Worm (Caenorhabditis elegans) whole organism, early embryonic: ENCODE measurements around the gene F54H12.4.
"Not testable (repeated sequence)": the region's sequence is repeated elsewhere in the genome, so short reads cannot be mapped to it uniquely, and the experiment has no call there.

Experiments used
- B0310.2 ChIP-seq: sonication (generic microtip); optimal IDR thresholded peaks from 2 replicates; lab custom pipeline; 2016; ENCODE audit warnings: mild to moderate bottlenecking, missing genetic modification characterization, missing compliant biosample characterization
- ama-1 ChIP-seq: fragments of 150-350 bp; optimal IDR thresholded peaks from 2 replicates; lab custom pipeline; 2014
- ceh-13 ChIP-seq: fragments of 200-800 bp; sonication (Bioruptor generic); optimal IDR thresholded peaks from 2 replicates; lab custom pipeline; 2018; ENCODE audit warnings: mild to moderate bottlenecking, missing genetic modification characterization, missing compliant biosample characterization
- flt-1 ChIP-seq: fragments of 200-800 bp; sonication (Bioruptor generic); IDR thresholded peaks from 2 replicates; pipeline ENCODE4 v1.3.6; 2022; ENCODE audit warnings: missing genetic modification characterization, missing compliant biosample characterization
- hmg-4 ChIP-seq: fragments of 200-800 bp; sonication (Bioruptor generic); optimal IDR thresholded peaks from 2 replicates; lab custom pipeline; 2018; ENCODE audit warnings: mild to moderate bottlenecking, missing genetic modification characterization, missing compliant biosample characterization
- hnd-1 ChIP-seq: sonication (generic microtip); optimal IDR thresholded peaks from 2 replicates; lab custom pipeline; 2016; ENCODE audit warnings: missing genetic modification characterization, missing compliant biosample characterization
- sea-1 ChIP-seq: fragments of 200-800 bp; sonication (Bioruptor generic); conservative IDR thresholded peaks from 2 replicates; pipeline ENCODE4 v1.3.6; 2022; ENCODE audit warnings: missing genetic modification characterization, missing compliant biosample characterization
- tbx-11 ChIP-seq: fragments of 200-800 bp; sonication (Bioruptor generic); IDR thresholded peaks from 2 replicates; pipeline ENCODE4 v1.3.6; 2022; ENCODE audit warnings: missing genetic modification characterization, missing compliant biosample characterization
- tra-4 ChIP-seq: sonication (generic microtip); optimal IDR thresholded peaks from 2 replicates; lab custom pipeline; 2017; ENCODE audit warnings: missing genetic modification characterization, missing compliant biosample characterization

- not testable (repeated sequence) for TF ChIP-seq ama-1 (lab: Kevin White, UChicago); tbx-11 (GFP tag; lab: Robert Waterston, UW); tra-4 (tag; lab: Kevin White, UChicago); B0310.2 (tag; lab: Kevin White, UChicago); hmg-4 (GFP tag; lab: Kevin White, UChicago); hnd-1 (tag; lab: Kevin White, UChicago); flt-1; sea-1 (GFP tag; lab: Robert Waterston, UW); ceh-13 (GFP tag; lab: Kevin White, UChicago)
Observed at ce11 chrIII:7964281-7964680, 1.7 kb upstream of the F54H12.4 start, which contains the start of gene F54H12.2.
